Worm (Caenorhabditis elegans) whole organism, L2 larva: Measurements from ENCODE around the gene sshk-1.

Source experiments
- R02D3.7 ChIP-seq: fragments of 150-350 bp; optimal IDR thresholded peaks from 2 replicates; lab custom pipeline; 2014; ENCODE audit warnings: missing biosample characterization, missing genetic modification characterization
- dmd-4 ChIP-seq: sonication (generic microtip); optimal IDR thresholded peaks from 2 replicates; lab custom pipeline; 2017; ENCODE audit warnings: missing biosample characterization, missing genetic modification characterization
- snpc-4 ChIP-seq: fragments of 150-350 bp; optimal IDR thresholded peaks from 2 replicates; lab custom pipeline; 2014; ENCODE audit warnings: missing biosample characterization, missing genetic modification characterization
- unc-62 ChIP-seq: fragments of 150-350 bp; optimal IDR thresholded peaks from 2 replicates; lab custom pipeline; 2014; ENCODE audit warnings: missing biosample characterization, missing genetic modification reagents, missing genetic modification characterization

DNA sequence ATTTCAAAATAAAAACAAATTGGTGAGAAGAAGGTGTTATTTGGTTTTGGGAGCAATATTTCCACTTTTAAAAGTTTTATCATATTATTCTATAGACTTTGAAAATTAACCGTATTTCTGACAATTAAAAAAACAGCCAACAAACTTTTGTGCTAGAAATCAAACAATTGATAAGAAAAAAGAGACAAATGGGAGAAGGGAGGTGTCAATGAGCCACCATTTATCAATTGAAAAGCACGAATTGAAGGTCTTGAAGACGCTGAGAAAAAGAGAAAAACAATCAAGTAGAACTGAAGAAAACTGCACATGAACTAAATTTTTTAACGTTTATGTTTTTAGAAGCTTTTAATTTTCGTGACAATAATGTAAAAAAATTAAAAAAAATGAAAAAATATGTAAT is 45.1 kb upstream of the sshk-1 start:
- TF ChIP-seq unc-62 (GFP tag; lab: Kevin White, UChicago) (no peak), R02D3.7 (tag; lab: Kevin White, UChicago) (no peak), dmd-4 (tag; lab: Kevin White, UChicago) (no peak), snpc-4 (no peak)
